Worm (Caenorhabditis elegans): ENCODE data around the gene C06E4.5.
A peak's percentile ranks its signal among the peaks of the same experiment; 100 is the strongest.
"Not testable (repeated sequence)": the region's sequence is repeated elsewhere in the genome, so short reads cannot be mapped to it uniquely, and the experiment has no call there.

C06E4.5 gene

ce11 chrIV:7254690-7255089 lies at the start of gene C06E4.5:
C06E4.5 (plus strand) TSS chrIV:7254990.
- TF ChIP-seq skn-1, ceh-16, daf-12 (tag; optimal IDR thresholded peaks at IDR 0.05): not testable (repeated sequence)

ce11 chrIV:7205969-7206368 lies 48.8 kb upstream of the C06E4.5 start, which contains the start of gene kcc-1:
kcc-1 (plus strand) TSS chrIV:7206269.
- TF ChIP-seq tbx-2 (tag; optimal IDR thresholded peaks at IDR 0.05) (no peak), ceh-9 (tag; optimal IDR thresholded peaks at IDR 0.05) (no peak), ZK546.5 (tag; optimal IDR thresholded peaks at IDR 0.05) (no peak), lsy-12 (tag; optimal IDR thresholded peaks at IDR 0.05) (no peak), egl-27 (tag; optimal IDR thresholded peaks at IDR 0.05) (no peak), nhr-67 (tag; optimal IDR thresholded peaks at IDR 0.05) (no peak), fkh-2 (tag; optimal IDR thresholded peaks at IDR 0.05) (no peak), zag-1 (tag; optimal IDR thresholded peaks at IDR 0.05) (no peak), nhr-12 (tag; optimal IDR thresholded peaks at IDR 0.05) (no peak), nhr-76 (tag; optimal IDR thresholded peaks at IDR 0.05) (no peak), nfya-1 (tag; optimal IDR thresholded peaks at IDR 0.05; ENCODE audit: insufficient read depth) (no peak), elt-3 (tag; optimal IDR thresholded peaks at IDR 0.05) (no peak), ceh-28 (tag; optimal IDR thresholded peaks at IDR 0.05) (no peak), aly-2 (tag; optimal IDR thresholded peaks at IDR 0.05) (no peak)

ce11 chrIV:7208961-7209360 lies 45.8 kb upstream of the C06E4.5 start:
- TF ChIP-seq egl-5 (tag; optimal IDR thresholded peaks at IDR 0.05) (no peak), ztf-11 (tag; optimal IDR thresholded peaks at IDR 0.05) (no peak), ceh-16 (tag; optimal IDR thresholded peaks at IDR 0.05) (no peak), nhr-11 (tag; optimal IDR thresholded peaks at IDR 0.05) (no peak), hmg-11 (tag; optimal IDR thresholded peaks at IDR 0.05) (no peak), nhr-28 (tag; optimal IDR thresholded peaks at IDR 0.05) (no peak), jun-1 (tag; optimal IDR thresholded peaks at IDR 0.05) (no peak), nhr-237 (tag; optimal IDR thresholded peaks at IDR 0.05) (no peak), snpc-4 (tag; optimal IDR thresholded peaks at IDR 0.05) (no peak), ceh-28 (tag; optimal IDR thresholded peaks at IDR 0.05) (no peak), unc-62 (GFP tag; optimal IDR thresholded peaks at IDR 0.05) (no peak), mdl-1 (tag; optimal IDR thresholded peaks at IDR 0.05) (no peak)

DNA sequence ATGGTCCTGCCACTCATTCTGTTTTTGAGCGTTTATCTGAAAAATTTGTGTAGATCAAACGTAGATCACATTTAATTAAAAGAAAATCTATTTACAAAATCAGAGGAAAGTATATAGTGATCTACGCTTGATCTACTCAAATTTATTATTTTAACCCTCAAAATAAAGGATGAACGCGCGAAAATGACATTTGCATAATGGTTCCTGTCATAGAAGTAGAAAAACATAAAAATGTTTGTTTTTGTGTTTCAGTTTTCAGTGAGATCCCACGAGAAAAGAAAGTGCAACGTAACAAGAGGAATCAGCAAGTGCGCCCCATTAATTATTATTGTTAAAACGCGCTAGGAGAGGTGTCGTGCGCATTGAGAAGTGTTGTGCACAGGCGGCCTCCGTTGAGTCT lies 43.5 kb upstream of the C06E4.5 start:
- TF ChIP-seq nhr-76 (tag; optimal IDR thresholded peaks at IDR 0.05): no peak
- TF ChIP-seq ztf-4 (tag; optimal IDR thresholded peaks at IDR 0.05): no peak
- TF ChIP-seq unc-39 (tag; optimal IDR thresholded peaks at IDR 0.05): no peak
- TF ChIP-seq egl-27 (tag; optimal IDR thresholded peaks at IDR 0.05): no peak
- TF ChIP-seq nhr-11 (tag; optimal IDR thresholded peaks at IDR 0.05): no peak

ce11 chrIV:7212769-7213168 lies 42.0 kb upstream of the C06E4.5 start:
- TF ChIP-seq elt-2 (tag; optimal IDR thresholded peaks at IDR 0.05) (peak; percentile 62), sea-2 (GFP tag; optimal IDR thresholded peaks at IDR 0.05) (no peak), nhr-12 (tag; optimal IDR thresholded peaks at IDR 0.05) (no peak), pqm-1 (tag; optimal IDR thresholded peaks at IDR 0.05) (peak; percentile 27)

ce11 chrIV:7216210-7216609 lies 38.6 kb upstream of the C06E4.5 start:
- TF ChIP-seq nhr-12 (tag; optimal IDR thresholded peaks at IDR 0.05) (no peak), ztf-11 (tag; optimal IDR thresholded peaks at IDR 0.05) (no peak), nhr-237 (tag; optimal IDR thresholded peaks at IDR 0.05) (no peak), ceh-9 (tag; optimal IDR thresholded peaks at IDR 0.05) (no peak), tbx-2 (tag; optimal IDR thresholded peaks at IDR 0.05) (no peak), pha-4 (tag; optimal IDR thresholded peaks at IDR 0.05) (no peak), ceh-16 (tag; optimal IDR thresholded peaks at IDR 0.05) (no peak), nhr-43 (tag; optimal IDR thresholded peaks at IDR 0.05; ENCODE audit: poor library complexity, severe bottlenecking) (no peak), eor-1 (tag; optimal IDR thresholded peaks at IDR 0.05) (no peak), elt-1 (tag; optimal IDR thresholded peaks at IDR 0.05) (no peak), lin-39 (tag; optimal IDR thresholded peaks at IDR 0.05) (no peak), unc-62 (GFP tag; optimal IDR thresholded peaks at IDR 0.05) (no peak), ZK546.5 (tag; optimal IDR thresholded peaks at IDR 0.05) (no peak)

Data from whole organism, L3 larva.